Comparison of ENCODE assay signal across 1 fruit fly cellular context in the genomic region with DNA sequence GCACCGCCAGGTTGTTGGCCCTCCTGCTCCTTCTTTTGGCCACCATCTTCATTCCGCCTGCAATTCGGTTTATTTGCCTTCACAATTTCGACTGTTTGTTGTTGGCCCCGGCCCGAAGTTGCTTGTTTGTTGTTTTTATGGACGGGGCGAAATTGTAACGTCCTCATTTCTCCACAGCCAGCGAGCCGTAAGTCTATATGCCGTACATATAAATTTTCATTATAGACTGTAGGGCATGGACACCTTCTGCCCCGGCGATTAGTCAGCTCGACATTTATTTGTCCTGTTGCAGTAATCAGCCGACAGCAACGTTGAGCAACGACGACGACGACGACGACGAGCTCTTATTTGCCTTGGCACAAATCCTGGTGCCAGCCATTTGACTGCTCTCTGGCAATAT.
TF ChIP-seq lines count a peak whose summit lies in the region.

No protein-coding gene starts in this region.

TF ChIP-seq in whole organism, prepupa, 60 proteins besides CTCF, POLR2A, EP300 and RAD21 (continued from another document):
- TF ChIP-seq CG7368 (GFP tag; optimal IDR thresholded peaks at IDR 0.05; lab: Kevin White, UChicago), result no peak
- no peak for TF ChIP-seq Smox (GFP tag; optimal IDR thresholded peaks at IDR 0.05; lab: Kevin White, UChicago)
- TF ChIP-seq CG10669 (GFP tag; optimal IDR thresholded peaks at IDR 0.05; lab: Kevin White, UChicago), result no peak
- peak; percentile 40 for TF ChIP-seq CG6792 (GFP tag; optimal IDR thresholded peaks at IDR 0.05; lab: Kevin White, UChicago)
- no peak for TF ChIP-seq Eip75B (GFP tag; optimal IDR thresholded peaks at IDR 0.05; lab: Kevin White, UChicago)
- no peak for TF ChIP-seq Ets96B (tag; optimal IDR thresholded peaks at IDR 0.05; lab: Kevin White, UChicago)
- TF ChIP-seq CG34406 (GFP tag; optimal IDR thresholded peaks at IDR 0.05; lab: Kevin White, UChicago), result no peak
- no peak for TF ChIP-seq pdm3 (GFP tag; optimal IDR thresholded peaks at IDR 0.05; lab: Kevin White, UChicago)
